Worm (Caenorhabditis elegans): ENCODE data around the gene oig-3.

Gene oig-3

ce11 chrV:14729343-14729742 lies at the start of gene oig-3:
TSS of gene oig-3 (plus strand) at chrV:14729643.
- TF ChIP-seq ham-2 (GFP tag; optimal IDR thresholded peaks at IDR 0.05), result no peak
- TF ChIP-seq nhr-237 (tag; optimal IDR thresholded peaks at IDR 0.05), result no peak
- TF ChIP-seq ceh-83 (GFP tag; optimal IDR thresholded peaks at IDR 0.05), result no peak
- TF ChIP-seq blmp-1 (tag; optimal IDR thresholded peaks at IDR 0.05), result no peak
- no peak for TF ChIP-seq unc-120 (tag; optimal IDR thresholded peaks at IDR 0.05; ENCODE audit: poor library complexity, severe bottlenecking)
- no peak for TF ChIP-seq drap-1 (GFP tag; optimal IDR thresholded peaks at IDR 0.05)
- TF ChIP-seq nhr-28 (tag; optimal IDR thresholded peaks at IDR 0.05), result no peak
- no peak for TF ChIP-seq lin-13 (tag; optimal IDR thresholded peaks at IDR 0.05)
- TF ChIP-seq nhr-76 (tag; optimal IDR thresholded peaks at IDR 0.05), result no peak
- TF ChIP-seq mls-2 (tag; optimal IDR thresholded peaks at IDR 0.05), result no peak
- TF ChIP-seq sem-2 (GFP tag; optimal IDR thresholded peaks at IDR 0.05), result no peak
- no peak for TF ChIP-seq M03D4.4 (tag; optimal IDR thresholded peaks at IDR 0.05)
- TF ChIP-seq mep-1 (tag; optimal IDR thresholded peaks at IDR 0.05), result no peak
- no peak for TF ChIP-seq ceh-43 (GFP tag; optimal IDR thresholded peaks at IDR 0.05)
- TF ChIP-seq cnd-1 (tag; optimal IDR thresholded peaks at IDR 0.05), result no peak
- TF ChIP-seq ces-1 (GFP tag; optimal IDR thresholded peaks at IDR 0.05), result no peak
- no peak for TF ChIP-seq elt-1 (tag; optimal IDR thresholded peaks at IDR 0.05; ENCODE audit: borderline replicate concordance, insufficient read depth)
- no peak for TF ChIP-seq unc-62 (GFP tag; optimal IDR thresholded peaks at IDR 0.05)

ce11 chrV:14680014-14680413 lies 49.4 kb upstream of the oig-3 start, which contains the start of gene C47E8.3:
TSS of gene C47E8.3 (plus strand) at chrV:14680314.
- TF ChIP-seq sem-2 (GFP tag; optimal IDR thresholded peaks at IDR 0.05) (no peak), nhr-2 (tag; optimal IDR thresholded peaks at IDR 0.05) (no peak), pha-4 (tag; optimal IDR thresholded peaks at IDR 0.05) (no peak), mab-5 (tag; optimal IDR thresholded peaks at IDR 0.05) (no peak), flh-1 (GFP tag; optimal IDR thresholded peaks at IDR 0.05) (no peak), ceh-43 (GFP tag; optimal IDR thresholded peaks at IDR 0.05) (no peak), snpc-4 (tag; optimal IDR thresholded peaks at IDR 0.05) (no peak), nhr-76 (tag; optimal IDR thresholded peaks at IDR 0.05) (no peak), sptf-1 (tag; optimal IDR thresholded peaks at IDR 0.05) (no peak), unc-62 (GFP tag; optimal IDR thresholded peaks at IDR 0.05) (no peak), blmp-1 (tag; optimal IDR thresholded peaks at IDR 0.05) (no peak), ceh-83 (GFP tag; optimal IDR thresholded peaks at IDR 0.05) (no peak), cnd-1 (tag; optimal IDR thresholded peaks at IDR 0.05) (no peak), unc-39 (tag; optimal IDR thresholded peaks at IDR 0.05) (no peak), drap-1 (GFP tag; optimal IDR thresholded peaks at IDR 0.05) (no peak)

- TF ChIP-seq cnd-1 (tag; optimal IDR thresholded peaks at IDR 0.05) (no peak), ces-1 (GFP tag; optimal IDR thresholded peaks at IDR 0.05) (no peak), unc-120 (tag; optimal IDR thresholded peaks at IDR 0.05; ENCODE audit: poor library complexity, severe bottlenecking) (no peak), lin-32 (GFP tag; optimal IDR thresholded peaks at IDR 0.05) (no peak), ceh-43 (GFP tag; optimal IDR thresholded peaks at IDR 0.05) (no peak), pha-4 (tag; optimal IDR thresholded peaks at IDR 0.05) (no peak), mls-2 (tag; optimal IDR thresholded peaks at IDR 0.05) (no peak), nhr-12 (tag; optimal IDR thresholded peaks at IDR 0.05) (no peak), flh-1 (GFP tag; optimal IDR thresholded peaks at IDR 0.05) (no peak), sptf-1 (tag; optimal IDR thresholded peaks at IDR 0.05) (no peak), mab-5 (tag; optimal IDR thresholded peaks at IDR 0.05) (no peak), lin-13 (tag; optimal IDR thresholded peaks at IDR 0.05) (no peak), zip-8 (tag; optimal IDR thresholded peaks at IDR 0.05) (no peak), bed-3 (GFP tag; optimal IDR thresholded peaks at IDR 0.05) (no peak), nhr-2 (tag; optimal IDR thresholded peaks at IDR 0.05) (no peak), unc-39 (tag; optimal IDR thresholded peaks at IDR 0.05) (no peak), ceh-39 (tag; optimal IDR thresholded peaks at IDR 0.05) (no peak), snpc-4 (tag; optimal IDR thresholded peaks at IDR 0.05) (no peak), blmp-1 (tag; optimal IDR thresholded peaks at IDR 0.05) (no peak), nhr-237 (tag; optimal IDR thresholded peaks at IDR 0.05) (no peak)
These were observed 46.6 kb upstream of the oig-3 start for ce11 chrV:14682870-14683269.

- TF ChIP-seq drap-1 (GFP tag; optimal IDR thresholded peaks at IDR 0.05), result no peak
- TF ChIP-seq ces-1 (GFP tag; optimal IDR thresholded peaks at IDR 0.05), result no peak
- no peak for TF ChIP-seq nhr-28 (tag; optimal IDR thresholded peaks at IDR 0.05)
- TF ChIP-seq unc-120 (tag; optimal IDR thresholded peaks at IDR 0.05; ENCODE audit: poor library complexity, severe bottlenecking), result no peak
- no peak for TF ChIP-seq mep-1 (tag; optimal IDR thresholded peaks at IDR 0.05)
- TF ChIP-seq ceh-39 (tag; optimal IDR thresholded peaks at IDR 0.05), result no peak
- TF ChIP-seq snpc-4 (tag; optimal IDR thresholded peaks at IDR 0.05), result no peak
- no peak for TF ChIP-seq nhr-237 (tag; optimal IDR thresholded peaks at IDR 0.05)
- no peak for TF ChIP-seq ceh-83 (GFP tag; optimal IDR thresholded peaks at IDR 0.05)
- TF ChIP-seq unc-39 (tag; optimal IDR thresholded peaks at IDR 0.05), result no peak
- TF ChIP-seq sem-2 (GFP tag; optimal IDR thresholded peaks at IDR 0.05), result no peak
- TF ChIP-seq hlh-1 (tag; optimal IDR thresholded peaks at IDR 0.05), result no peak
- no peak for TF ChIP-seq nhr-2 (tag; optimal IDR thresholded peaks at IDR 0.05)
- TF ChIP-seq elt-1 (tag; optimal IDR thresholded peaks at IDR 0.05; ENCODE audit: borderline replicate concordance, insufficient read depth), result no peak
- no peak for TF ChIP-seq mls-2 (tag; optimal IDR thresholded peaks at IDR 0.05)
- TF ChIP-seq ztf-11 (tag; optimal IDR thresholded peaks at IDR 0.05), result no peak
- TF ChIP-seq blmp-1 (tag; optimal IDR thresholded peaks at IDR 0.05), result no peak
- no peak for TF ChIP-seq zip-8 (tag; optimal IDR thresholded peaks at IDR 0.05)
- no peak for TF ChIP-seq sptf-1 (tag; optimal IDR thresholded peaks at IDR 0.05)
These were observed 46.2 kb upstream of the oig-3 start for ce11 chrV:14683291-14683690.
